Worm (Caenorhabditis elegans): ENCODE data around the gene T21C12.4.

DNA sequence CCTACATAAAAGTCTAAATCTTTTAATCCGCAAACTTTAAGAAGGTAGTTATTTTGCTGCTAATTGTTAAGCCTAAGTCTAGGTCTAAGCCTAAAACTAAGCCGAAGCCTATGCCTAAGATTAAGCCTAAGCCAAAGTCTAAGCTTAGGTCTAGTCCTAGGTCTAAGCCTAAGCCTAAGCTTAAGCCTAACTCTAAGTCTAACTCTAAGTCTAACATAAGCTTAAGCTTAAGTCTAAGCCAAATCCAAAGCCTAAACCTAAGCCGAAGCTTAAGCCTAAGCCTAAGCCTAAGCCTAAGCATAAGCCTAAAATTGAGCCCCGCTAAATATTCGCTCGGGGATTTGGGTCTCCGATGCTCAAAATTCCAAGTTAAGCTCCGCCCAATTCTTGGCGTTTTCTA lies 36.6 kb downstream of the T21C12.4 start:
- no peak for TF ChIP-seq zag-1 (tag; optimal IDR thresholded peaks at IDR 0.05)
- TF ChIP-seq egl-27 (tag; optimal IDR thresholded peaks at IDR 0.05), result no peak
- no peak for TF ChIP-seq blmp-1 (tag; optimal IDR thresholded peaks at IDR 0.05; ENCODE audit: insufficient read depth)
- no peak for TF ChIP-seq nhr-129 (tag; optimal IDR thresholded peaks at IDR 0.05)
- no peak for TF ChIP-seq unc-39 (tag; optimal IDR thresholded peaks at IDR 0.05)
- TF ChIP-seq lin-39 (tag; optimal IDR thresholded peaks at IDR 0.05), result no peak
- no peak for TF ChIP-seq elt-3 (tag; optimal IDR thresholded peaks at IDR 0.05)
- no peak for TF ChIP-seq fos-1 (tag; optimal IDR thresholded peaks at IDR 0.05)
- TF ChIP-seq skn-1 (tag; optimal IDR thresholded peaks at IDR 0.05), result no peak
- no peak for TF ChIP-seq unc-55 (GFP tag; optimal IDR thresholded peaks at IDR 0.05)
